Worm (Caenorhabditis elegans) whole organism, L4/young adult: ENCODE results near the gene F54D1.1.

Experiments
- W03F9.2 ChIP-seq: fragments of 150-350 bp; optimal IDR thresholded peaks from 2 replicates; lab custom pipeline; 2014; ENCODE audit warnings: missing biosample characterization, missing genetic modification characterization
- him-1 ChIP-seq: sonication (generic microtip); optimal IDR thresholded peaks from 2 replicates; lab custom pipeline; 2016; ENCODE audit warnings: missing genotype, missing genetic modification reagents, missing genetic modification characterization, missing compliant biosample characterization

DNA sequence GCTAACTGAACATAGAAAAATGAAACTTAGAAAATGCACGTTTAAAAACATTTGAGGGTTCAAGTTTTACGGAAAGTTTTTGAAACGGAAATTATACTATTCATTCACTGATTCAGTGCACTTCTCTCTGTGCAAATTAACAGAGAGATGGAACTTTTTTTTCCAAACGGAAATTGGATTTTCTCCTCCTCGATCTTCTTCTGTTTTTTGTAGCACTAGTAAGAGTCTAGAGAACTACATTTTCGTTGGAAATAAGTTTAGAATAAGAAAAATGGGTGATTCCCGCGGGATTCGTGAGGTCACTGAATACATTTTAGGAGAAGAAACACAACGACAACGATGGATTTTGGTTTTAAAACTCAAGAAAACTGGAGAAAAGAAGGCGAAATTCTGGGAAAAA is 25.9 kb upstream of the F54D1.1 start:
- TF ChIP-seq W03F9.2 (no peak), him-1 (tag; lab: Kevin White, UChicago) (no peak)
